Fruit fly (Drosophila melanogaster): ENCODE data around the gene mip130.

The mip130 gene

DNA sequence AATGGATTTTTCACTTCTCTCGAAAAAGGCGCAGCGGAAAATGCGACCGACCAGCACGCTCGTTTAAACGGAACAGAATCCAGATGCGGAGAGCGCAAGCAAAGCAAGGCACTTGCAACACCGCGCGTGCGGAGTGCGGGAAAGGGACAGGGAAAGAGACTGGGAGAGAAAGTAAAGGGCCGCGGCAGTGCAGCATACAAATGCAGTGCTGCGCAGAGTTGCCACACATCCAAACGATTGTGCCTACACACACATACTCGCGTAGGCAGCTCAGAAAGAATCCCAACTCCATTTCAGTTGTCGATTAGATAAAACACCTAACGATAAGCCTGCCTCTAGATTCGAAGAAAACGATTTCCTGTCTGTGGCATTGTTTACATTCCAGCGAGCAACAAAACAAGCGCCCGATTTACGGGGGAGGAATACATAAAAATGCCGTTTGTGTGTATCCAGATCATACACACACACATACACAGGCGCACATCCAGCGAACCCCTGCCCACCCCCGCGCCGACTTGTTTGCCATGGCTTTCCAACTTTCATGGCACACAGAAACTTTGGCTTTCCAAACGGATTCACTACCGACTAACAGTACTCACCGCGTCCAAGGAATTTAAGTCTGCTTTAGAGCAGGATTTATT, 8.5 kb upstream of the mip130 start (continued):
- TF ChIP-seq cwo (GFP tag; optimal IDR thresholded peaks at IDR 0.05) = no peak
- TF ChIP-seq en (GFP tag; optimal IDR thresholded peaks at IDR 0.05) = no peak
- no peak for TF ChIP-seq CG14441 (GFP tag; IDR thresholded peaks at IDR 0.05)
- no peak for TF ChIP-seq CG16815 (GFP tag; optimal IDR thresholded peaks at IDR 0.05)
- no peak for TF ChIP-seq Deaf1 (tag; optimal IDR thresholded peaks at IDR 0.05)
- TF ChIP-seq CG4360 (GFP tag; IDR thresholded peaks at IDR 0.05) = peak; percentile 42; the same call in 1 of the 2 replicates
- peak; percentile 9 for TF ChIP-seq CG3163 (GFP tag; optimal IDR thresholded peaks at IDR 0.05)
- TF ChIP-seq Hr51 (GFP tag; optimal IDR thresholded peaks at IDR 0.05) = no peak
- TF ChIP-seq Ravus (GFP tag; IDR thresholded peaks at IDR 0.05) = no peak
- TF ChIP-seq CG7786 (GFP tag; optimal IDR thresholded peaks at IDR 0.05) = no peak
- TF ChIP-seq CG9609 (GFP tag; optimal IDR thresholded peaks at IDR 0.05) = no peak
- TF ChIP-seq ash1 (GFP tag; optimal IDR thresholded peaks at IDR 0.05) = no peak
- TF ChIP-seq CG3065 (GFP tag; optimal IDR thresholded peaks at IDR 0.05) = no peak
- no peak for TF ChIP-seq CG9876 (GFP tag; optimal IDR thresholded peaks at IDR 0.05)
- TF ChIP-seq tup (GFP tag; optimal IDR thresholded peaks at IDR 0.05) = no peak
- no peak for TF ChIP-seq CG2202 (tag; optimal IDR thresholded peaks at IDR 0.05)
- TF ChIP-seq CG18599 (GFP tag; optimal IDR thresholded peaks at IDR 0.05) = peak; percentile 2
- TF ChIP-seq CG17829 (tag; optimal IDR thresholded peaks at IDR 0.05) = peak; percentile 37
- no peak for TF ChIP-seq bcd (GFP tag; optimal IDR thresholded peaks at IDR 0.05)
- no peak for TF ChIP-seq ken (GFP tag; IDR thresholded peaks at IDR 0.05)
- peak; percentile 46; the same call in 1 of the 2 replicates for TF ChIP-seq klu (GFP tag; IDR thresholded peaks at IDR 0.05)
- no peak for TF ChIP-seq CG4328 (GFP tag; optimal IDR thresholded peaks at IDR 0.05)
- no peak for TF ChIP-seq NFAT (GFP tag; IDR thresholded peaks at IDR 0.05)
- no peak for TF ChIP-seq CG14965 (GFP tag; optimal IDR thresholded peaks at IDR 0.05; ENCODE audit: borderline replicate concordance)
- no peak for TF ChIP-seq CG11456 (GFP tag; IDR thresholded peaks at IDR 0.05)
- no peak for TF ChIP-seq Ets97D (GFP tag; optimal IDR thresholded peaks at IDR 0.05)
- TF ChIP-seq Ssrp (tag; optimal IDR thresholded peaks at IDR 0.05) = no peak
- TF ChIP-seq GATAe (GFP tag; conservative IDR thresholded peaks at IDR 0.05) = no peak
- TF ChIP-seq ems (GFP tag; optimal IDR thresholded peaks at IDR 0.05) = no peak
- TF ChIP-seq CG17802 (tag; optimal IDR thresholded peaks at IDR 0.05) = no peak
- peak; percentile 82 for TF ChIP-seq MESR4 (GFP tag; optimal IDR thresholded peaks at IDR 0.05)
- TF ChIP-seq YL-1 (GFP tag; optimal IDR thresholded peaks at IDR 0.05) = peak; percentile 43
- TF ChIP-seq CG32772 (GFP tag; IDR thresholded peaks at IDR 0.05) = no peak
- no peak for TF ChIP-seq grau (tag; optimal IDR thresholded peaks at IDR 0.05)
- TF ChIP-seq CG12942 (GFP tag; optimal IDR thresholded peaks at IDR 0.05) = no peak
- no peak for TF ChIP-seq Mrtf (GFP tag; IDR thresholded peaks at IDR 0.05)
- TF ChIP-seq Xrp1 (GFP tag; IDR thresholded peaks at IDR 0.05) = no peak
- peak; percentile 32 for TF ChIP-seq scrt (GFP tag; optimal IDR thresholded peaks at IDR 0.05)
- TF ChIP-seq CG7357 (GFP tag; IDR thresholded peaks at IDR 0.05) = no peak
- no peak for TF ChIP-seq gt (GFP tag; IDR thresholded peaks at IDR 0.05)
- TF ChIP-seq CG12071 (GFP tag; optimal IDR thresholded peaks at IDR 0.05) = no peak
- no peak for TF ChIP-seq CkIIα-i1 (GFP tag; IDR thresholded peaks at IDR 0.05)
- no peak for TF ChIP-seq CG18262 (tag; optimal IDR thresholded peaks at IDR 0.05)
- TF ChIP-seq CG2875 (GFP tag; optimal IDR thresholded peaks at IDR 0.05) = no peak
- TF ChIP-seq CG10959 (GFP tag; IDR thresholded peaks at IDR 0.05) = no peak
- peak in 1 of 2 experiments; percentile 5 for TF ChIP-seq bsh (GFP tag; optimal IDR thresholded peaks at IDR 0.05)
- TF ChIP-seq CG16813 (GFP tag; IDR thresholded peaks at IDR 0.05; ENCODE audit: partially characterized antibody) = no peak
- TF ChIP-seq zfh1 (GFP tag; IDR thresholded peaks at IDR 0.05) = no peak
- TF ChIP-seq Hey (tag; optimal IDR thresholded peaks at IDR 0.05) = no peak
- TF ChIP-seq HHEX (GFP tag; optimal IDR thresholded peaks at IDR 0.05) = no peak
